Fruit fly (Drosophila melanogaster) whole organism, wandering third instar larva: ENCODE results near the gene kek4.

Experiments used
- Abd-B ChIP-seq: fragments of >200 bp; optimal IDR thresholded peaks from 2 replicates; lab custom pipeline; 2017; ENCODE audit warnings: missing biosample characterization, missing genetic modification characterization
- CG32264 ChIP-seq: fragments of 200-800 bp; sonication (Bioruptor generic); optimal IDR thresholded peaks from 2 replicates; lab custom pipeline; 2016; ENCODE audit warnings: missing biosample characterization, missing genetic modification characterization
- CG9705 ChIP-seq: fragments of 200-800 bp; sonication (Bioruptor generic); optimal IDR thresholded peaks from 2 replicates; lab custom pipeline; 2018; ENCODE audit warnings: missing biosample characterization, mild to moderate bottlenecking, missing genetic modification characterization
- CrebA ChIP-seq: fragments of 200-800 bp; sonication (Bioruptor generic); optimal IDR thresholded peaks from 2 replicates; lab custom pipeline; 2016; ENCODE audit warnings: missing biosample characterization, mild to moderate bottlenecking, missing genetic modification characterization, borderline replicate concordance
- Dfd ChIP-seq: fragments of >200 bp; optimal IDR thresholded peaks from 2 replicates; lab custom pipeline; 2017; ENCODE audit warnings: missing biosample characterization, missing genetic modification characterization
- Dif ChIP-seq: fragments of 200-275, 200-300 bp; sonication (Bioruptor generic); optimal IDR thresholded peaks from 2 replicates; lab custom pipeline; 2018; ENCODE audit warnings: missing biosample characterization, missing genetic modification characterization; ENCODE audit not compliant: partially characterized antibody
- GATAd ChIP-seq: sonication (Bioruptor generic); optimal IDR thresholded peaks from 2 replicates; lab custom pipeline; 2016; ENCODE audit warnings: missing biosample characterization, missing genetic modification characterization
- HLH106 ChIP-seq: fragments of 200-800 bp; optimal IDR thresholded peaks from 3 replicates; lab custom pipeline; 2019; ENCODE audit warnings: missing biosample characterization, mild to moderate bottlenecking, missing genetic modification characterization, moderate library complexity
- Hnf4 ChIP-seq: fragments of 200-800 bp; sonication (Bioruptor generic); optimal IDR thresholded peaks from 2 replicates; lab custom pipeline; 2016; ENCODE audit warnings: missing biosample characterization, mild to moderate bottlenecking, missing genetic modification characterization
- Hr78 ChIP-seq: fragments of >200 bp; optimal IDR thresholded peaks from 2 replicates; lab custom pipeline; 2017; ENCODE audit warnings: missing biosample characterization, missing genetic modification characterization
- Hr83 ChIP-seq: fragments of 200-300 bp; sonication (Bioruptor generic); optimal IDR thresholded peaks from 2 replicates; lab custom pipeline; 2016; ENCODE audit warnings: missing biosample characterization, mild to moderate bottlenecking, missing genetic modification characterization, moderate library complexity; ENCODE audit not compliant: poor library complexity, severe bottlenecking
- Jra ChIP-seq: sonication (Bioruptor generic); optimal IDR thresholded peaks from 2 replicates; lab custom pipeline; 2016; ENCODE audit warnings: missing biosample characterization, missing genetic modification characterization
- Mio ChIP-seq: sonication (Bioruptor generic); optimal IDR thresholded peaks from 2 replicates; lab custom pipeline; 2016; ENCODE audit warnings: missing biosample characterization, missing genetic modification characterization
- Myc ChIP-seq: fragments of >200 bp; optimal IDR thresholded peaks from 2 replicates; lab custom pipeline; 2017
- N ChIP-seq: fragments of >200 bp; optimal IDR thresholded peaks from 2 replicates; lab custom pipeline; 2018; ENCODE audit warnings: missing biosample characterization, missing external identifiers, missing genetic modification characterization
- OdsH ChIP-seq: fragments of 200-800 bp; sonication (Bioruptor generic); optimal IDR thresholded peaks from 2 replicates; lab custom pipeline; 2016; ENCODE audit warnings: missing biosample characterization, mild to moderate bottlenecking, missing genetic modification characterization
- Rel ChIP-seq, 2 experiments: fragments of 200-800 bp; sonication (Bioruptor generic) in 1 of 2; optimal IDR thresholded peaks; 2 replicates in 1 of 2; 3 replicates in 1 of 2; lab custom pipeline; 2016 to 2019; ENCODE audit warnings: mild to moderate bottlenecking in 2 of 2, missing biosample characterization in 2 of 2, missing genetic modification characterization in 2 of 2, moderate library complexity in 1 of 2
- Sp1 ChIP-seq: fragments of 200-800 bp; sonication (Bioruptor generic); optimal IDR thresholded peaks from 3 replicates; lab custom pipeline; 2019; ENCODE audit warnings: missing biosample characterization, mild to moderate bottlenecking, missing genetic modification characterization, moderate library complexity
- Vsx2 ChIP-seq: fragments of 200-300, 225-300 bp; sonication (Bioruptor generic); optimal IDR thresholded peaks from 2 replicates; lab custom pipeline; 2018; ENCODE audit warnings: missing biosample characterization, missing genetic modification characterization; ENCODE audit not compliant: partially characterized antibody
- br ChIP-seq: fragments of 200-800 bp; sonication (Bioruptor generic); optimal IDR thresholded peaks from 2 replicates; lab custom pipeline; 2016; ENCODE audit warnings: missing biosample characterization, missing genetic modification characterization
- brk ChIP-seq: fragments of 200-800 bp; sonication (Bioruptor generic); optimal IDR thresholded peaks from 2 replicates; lab custom pipeline; 2016; ENCODE audit warnings: missing biosample characterization, mild to moderate bottlenecking, missing genetic modification characterization
- dl ChIP-seq, 2 experiments: fragments of 175-275, 200-275 bp in 1 of 2; fragments of 200-275 bp in 1 of 2; sonication (Bioruptor generic); optimal IDR thresholded peaks; lab custom pipeline; 2018; ENCODE audit warnings: mild to moderate bottlenecking in 2 of 2, missing biosample characterization in 2 of 2, missing genetic modification characterization in 2 of 2, moderate library complexity in 2 of 2; ENCODE audit not compliant: partially characterized antibody in 2 of 2, insufficient read depth in 1 of 2
- dmrt93B ChIP-seq: fragments of 200-800 bp; sonication (Bioruptor generic); optimal IDR thresholded peaks from 2 replicates; lab custom pipeline; 2018; ENCODE audit warnings: missing biosample characterization, mild to moderate bottlenecking, missing genetic modification characterization
- dsf ChIP-seq: sonication (Bioruptor generic); optimal IDR thresholded peaks from 2 replicates; lab custom pipeline; 2016; ENCODE audit warnings: missing biosample characterization, missing genetic modification characterization, borderline replicate concordance
- ey ChIP-seq: fragments of 200-800 bp; sonication (Bioruptor generic); optimal IDR thresholded peaks from 2 replicates; lab custom pipeline; 2016; ENCODE audit warnings: missing biosample characterization, missing genetic modification characterization
- foxo ChIP-seq, 2 experiments: fragments of 200-800 bp; sonication (Bioruptor generic); optimal IDR thresholded peaks; 2 replicates in 1 of 2; 3 replicates in 1 of 2; lab custom pipeline; 2016 to 2017; ENCODE audit warnings: missing biosample characterization in 2 of 2, missing genetic modification characterization in 2 of 2
- fru ChIP-seq: fragments of 200-800 bp; sonication (Bioruptor generic); optimal IDR thresholded peaks from 3 replicates; lab custom pipeline; 2016; ENCODE audit warnings: missing biosample characterization, mild to moderate bottlenecking, missing genetic modification characterization
- h ChIP-seq: fragments of 200-800 bp; sonication (Bioruptor generic); optimal IDR thresholded peaks from 3 replicates; lab custom pipeline; 2016; ENCODE audit warnings: missing biosample characterization, mild to moderate bottlenecking, missing genetic modification characterization
- jim ChIP-seq: fragments of 175-275, 200-325 bp; sonication (Bioruptor generic); optimal IDR thresholded peaks from 2 replicates; lab custom pipeline; 2016; ENCODE audit warnings: missing biosample characterization, mild to moderate bottlenecking, missing genetic modification characterization
- lola ChIP-seq: fragments of >200 bp; optimal IDR thresholded peaks from 2 replicates; lab custom pipeline; 2017; ENCODE audit warnings: missing biosample characterization, missing genetic modification characterization
- pan ChIP-seq: fragments of >200 bp; optimal IDR thresholded peaks from 2 replicates; lab custom pipeline; 2017
- psq ChIP-seq: fragments of 200-800 bp; sonication (Bioruptor generic); optimal IDR thresholded peaks from 3 replicates; lab custom pipeline; 2017; ENCODE audit warnings: missing biosample characterization, mild to moderate bottlenecking, missing genetic modification characterization, moderate library complexity
- rgr ChIP-seq: fragments of 200-800 bp; sonication (Bioruptor generic); optimal IDR thresholded peaks from 3 replicates; lab custom pipeline; 2016; ENCODE audit warnings: missing biosample characterization, mild to moderate bottlenecking, missing genetic modification characterization
- sage ChIP-seq: fragments of 200-800 bp; sonication (Bioruptor generic); optimal IDR thresholded peaks from 2 replicates; lab custom pipeline; 2016; ENCODE audit warnings: missing biosample characterization, mild to moderate bottlenecking, missing genetic modification characterization
- sv ChIP-seq: fragments of 200-800 bp; sonication (Bioruptor generic); optimal IDR thresholded peaks from 3 replicates; lab custom pipeline; 2016; ENCODE audit warnings: missing biosample characterization, missing genetic modification characterization
- tai ChIP-seq: sonication (Bioruptor generic); optimal IDR thresholded peaks from 2 replicates; lab custom pipeline; 2016; ENCODE audit warnings: missing biosample characterization, missing genetic modification characterization
- usp ChIP-seq: fragments of >200 bp; optimal IDR thresholded peaks from 2 replicates; lab custom pipeline; 2017; ENCODE audit warnings: missing biosample characterization, missing genetic modification characterization
- woc ChIP-seq: sonication (Bioruptor generic); optimal IDR thresholded peaks from 2 replicates; lab custom pipeline; 2016; ENCODE audit warnings: missing biosample characterization, mild to moderate bottlenecking, missing genetic modification characterization

The kek4 gene

dm6 chr2L:13227242-13227641, 12.1 kb upstream of the kek4 start, which contains the start of gene CG16813:
Gene CG16813 (plus strand): TSS chr2L:13227529.
- TF ChIP-seq GATAd (GFP tag; lab: Kevin White, UChicago) (no peak), Jra (GFP tag; lab: Kevin White, UChicago) (no peak)

dm6 chr2L:13225225-13225840, 10.2 kb upstream of the kek4 start, which contains the start of gene CG15480:
Gene CG15480 (minus strand): TSS chr2L:13225275.
- TF ChIP-seq Sp1 (GFP tag; lab: Kevin White, UChicago) (no peak), usp (no peak), CG32264 (GFP tag; lab: Kevin White, UChicago) (no peak)

dm6 chr2L:13222225-13222648, 7.1 kb upstream of the kek4 start, which contains the start of the genes Ski6 and CG16812:
Gene Ski6 (minus strand): TSS chr2L:13222429.
Gene CG16812 (plus strand): TSS chr2L:13222587.
- TF ChIP-seq CG9705 (GFP tag; lab: Kevin White, UChicago) (peak; percentile 40), h (GFP tag; lab: Kevin White, UChicago) (peak; percentile 73), usp (no peak), Dif (GFP tag; lab: Kevin White, UChicago) (no peak), Abd-B (no peak), Rel (GFP tag; optimal IDR thresholded peaks at IDR 0.05; lab: Kevin White, UChicago) (no peak), Rel (tag; optimal IDR thresholded peaks at IDR 0.05; lab: Kevin White, UChicago) (no peak), rgr (no peak), N (GFP tag; lab: Kevin White, UChicago) (no peak), Hr78 (GFP tag; lab: Kevin White, UChicago) (no peak), lola (GFP tag; lab: Kevin White, UChicago) (no peak), Hnf4 (GFP tag; lab: Kevin White, UChicago) (no peak), Mio (GFP tag; lab: Kevin White, UChicago) (no peak), br (GFP tag; lab: Kevin White, UChicago) (no peak), jim (no peak), psq (no peak), Hr83 (peak; percentile 36), CG32264 (GFP tag; lab: Kevin White, UChicago) (no peak), woc (GFP tag; lab: Kevin White, UChicago) (no peak), dl (GFP tag; optimal IDR thresholded peaks at IDR 0.05; lab: Kevin White, UChicago; ENCODE audit: insufficient read depth in 1 of 2, partially characterized antibody in 2 of 2) (no peak), GATAd (GFP tag; lab: Kevin White, UChicago) (no peak), Myc (lab: Kevin White, UChicago) (no peak), OdsH (GFP tag; lab: Kevin White, UChicago) (peak; percentile 70), sv (GFP tag; lab: Kevin White, UChicago) (peak; percentile 31), sage (GFP tag; lab: Kevin White, UChicago) (peak; percentile 51), brk (no peak), Dfd (GFP tag; lab: Kevin White, UChicago) (no peak), HLH106 (tag; lab: Kevin White, UChicago) (peak; percentile 79), pan (lab: Kevin White, UChicago) (no peak), Vsx2 (no peak), dsf (no peak), Jra (GFP tag; lab: Kevin White, UChicago) (no peak), Sp1 (GFP tag; lab: Kevin White, UChicago) (no peak), tai (no peak), dmrt93B (GFP tag; lab: Kevin White, UChicago) (no peak), ey (peak; percentile 46), CrebA (no peak), fru (no peak), foxo (GFP tag; optimal IDR thresholded peaks at IDR 0.05; lab: Kevin White, UChicago) (no peak)
